Worm (Caenorhabditis elegans): ENCODE data around the gene srbc-78.
A peak's percentile ranks its signal among the peaks of the same experiment; 100 is the strongest.

Gene srbc-78

ce11 chrV:20485285-20485684, 3.7 kb downstream of the srbc-78 start, which contains the start of gene dhcr-7:
TSS of gene dhcr-7 (minus strand) at chrV:20485385.
- TF ChIP-seq nhr-28 (tag; optimal IDR thresholded peaks at IDR 0.05) (no peak), ceh-43 (GFP tag; optimal IDR thresholded peaks at IDR 0.05) (no peak), nhr-237 (tag; optimal IDR thresholded peaks at IDR 0.05) (no peak), lsy-2 (tag; optimal IDR thresholded peaks at IDR 0.05) (no peak), snpc-4 (tag; optimal IDR thresholded peaks at IDR 0.05) (no peak), lin-32 (GFP tag; optimal IDR thresholded peaks at IDR 0.05) (no peak), unc-62 (GFP tag; optimal IDR thresholded peaks at IDR 0.05) (no peak), bed-3 (GFP tag; optimal IDR thresholded peaks at IDR 0.05) (no peak), sptf-1 (tag; optimal IDR thresholded peaks at IDR 0.05) (no peak), ces-1 (GFP tag; optimal IDR thresholded peaks at IDR 0.05) (no peak), blmp-1 (tag; optimal IDR thresholded peaks at IDR 0.05) (no peak), nhr-12 (tag; optimal IDR thresholded peaks at IDR 0.05) (no peak), sem-2 (GFP tag; optimal IDR thresholded peaks at IDR 0.05) (no peak), nhr-2 (tag; optimal IDR thresholded peaks at IDR 0.05) (no peak), drap-1 (GFP tag; optimal IDR thresholded peaks at IDR 0.05) (no peak), tbx-8 (GFP tag; optimal IDR thresholded peaks at IDR 0.05) (no peak), ceh-39 (tag; optimal IDR thresholded peaks at IDR 0.05) (no peak), ceh-83 (GFP tag; optimal IDR thresholded peaks at IDR 0.05) (no peak)

- TF ChIP-seq nhr-28 (tag; optimal IDR thresholded peaks at IDR 0.05) = no peak
- no peak for TF ChIP-seq mep-1 (tag; optimal IDR thresholded peaks at IDR 0.05)
- no peak for TF ChIP-seq hlh-1 (tag; optimal IDR thresholded peaks at IDR 0.05)
- no peak for TF ChIP-seq bed-3 (GFP tag; optimal IDR thresholded peaks at IDR 0.05)
- TF ChIP-seq nhr-76 (tag; optimal IDR thresholded peaks at IDR 0.05) = no peak
- TF ChIP-seq elt-3 (tag; optimal IDR thresholded peaks at IDR 0.05) = no peak
- no peak for TF ChIP-seq nhr-2 (tag; optimal IDR thresholded peaks at IDR 0.05)
- no peak for TF ChIP-seq zip-8 (tag; optimal IDR thresholded peaks at IDR 0.05)
- no peak for TF ChIP-seq snpc-4 (tag; optimal IDR thresholded peaks at IDR 0.05)
- no peak for TF ChIP-seq sem-2 (GFP tag; optimal IDR thresholded peaks at IDR 0.05)
- no peak for TF ChIP-seq lin-13 (tag; optimal IDR thresholded peaks at IDR 0.05)
- no peak for TF ChIP-seq lsy-2 (tag; optimal IDR thresholded peaks at IDR 0.05)
- TF ChIP-seq flh-1 (GFP tag; optimal IDR thresholded peaks at IDR 0.05) = no peak
- no peak for TF ChIP-seq unc-120 (tag; optimal IDR thresholded peaks at IDR 0.05; ENCODE audit: poor library complexity, severe bottlenecking)
- no peak for TF ChIP-seq mab-5 (tag; optimal IDR thresholded peaks at IDR 0.05)
- TF ChIP-seq ceh-39 (tag; optimal IDR thresholded peaks at IDR 0.05) = no peak
Observed at ce11 chrV:20480790-20481189, 8.2 kb downstream of the srbc-78 start.

DNA sequence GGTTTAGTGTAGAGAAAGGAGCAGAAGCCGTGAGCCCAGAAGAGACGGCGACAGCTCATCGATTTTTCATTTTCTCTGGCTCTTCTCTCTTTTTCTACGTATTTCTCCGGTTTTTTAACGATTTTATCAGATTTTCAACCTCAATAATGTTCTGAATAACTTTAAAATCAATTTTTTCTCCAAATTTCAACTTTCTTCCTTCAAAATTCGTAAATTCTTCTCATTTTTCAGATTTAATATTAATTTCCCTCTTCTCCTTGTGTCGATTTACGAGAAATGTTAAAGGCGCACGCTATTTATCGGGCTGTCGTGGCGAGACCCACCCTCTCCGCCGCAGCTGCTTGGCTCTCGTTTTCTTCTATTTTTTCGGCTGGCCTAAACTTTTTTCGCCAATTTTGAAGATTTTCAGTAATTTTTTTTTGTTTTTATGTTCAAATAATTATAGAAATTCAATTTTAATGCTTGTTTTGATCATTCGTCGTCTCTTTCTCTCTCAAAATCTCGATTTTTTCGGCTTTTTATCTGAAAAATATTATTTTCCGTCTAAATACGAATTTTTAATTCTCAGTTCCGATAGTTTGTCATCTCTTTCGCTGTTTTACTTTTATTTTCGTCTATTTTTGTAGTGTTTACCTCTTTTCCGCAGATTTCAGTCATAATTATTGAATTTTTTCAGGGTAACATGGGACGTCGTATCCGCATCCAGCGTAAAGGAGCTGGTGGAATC, 9.8 kb downstream of the srbc-78 start, which contains the start of the genes calf-1 and rpl-2:
Gene calf-1 (minus strand): TSS at position 77 of the 727 bp plus-strand sequence.
Gene rpl-2 (plus strand): TSS at position 677 of the 727 bp plus-strand sequence.
- TF ChIP-seq lsy-2 (tag; optimal IDR thresholded peaks at IDR 0.05) = peak; percentile 71
- TF ChIP-seq flh-1 (GFP tag; optimal IDR thresholded peaks at IDR 0.05) = no peak
- peak; percentile 5 for TF ChIP-seq ham-2 (GFP tag; optimal IDR thresholded peaks at IDR 0.05)
- TF ChIP-seq nhr-2 (tag; optimal IDR thresholded peaks at IDR 0.05) = no peak
- TF ChIP-seq ces-1 (GFP tag; optimal IDR thresholded peaks at IDR 0.05) = peak; percentile 91
- peak; percentile 31 for TF ChIP-seq nhr-237 (tag; optimal IDR thresholded peaks at IDR 0.05)
- peak; percentile 19 for TF ChIP-seq drap-1 (GFP tag; optimal IDR thresholded peaks at IDR 0.05)
- no peak for TF ChIP-seq ceh-39 (tag; optimal IDR thresholded peaks at IDR 0.05)
- TF ChIP-seq nhr-12 (tag; optimal IDR thresholded peaks at IDR 0.05) = no peak
- TF ChIP-seq sem-2 (GFP tag; optimal IDR thresholded peaks at IDR 0.05) = no peak
- no peak for TF ChIP-seq ztf-11 (tag; optimal IDR thresholded peaks at IDR 0.05)
- TF ChIP-seq nhr-28 (tag; optimal IDR thresholded peaks at IDR 0.05) = no peak
- no peak for TF ChIP-seq snpc-4 (tag; optimal IDR thresholded peaks at IDR 0.05)
- TF ChIP-seq mab-5 (tag; optimal IDR thresholded peaks at IDR 0.05) = no peak
- TF ChIP-seq unc-39 (tag; optimal IDR thresholded peaks at IDR 0.05) = no peak
- TF ChIP-seq M03D4.4 (tag; optimal IDR thresholded peaks at IDR 0.05) = no peak
- no peak for TF ChIP-seq ceh-83 (GFP tag; optimal IDR thresholded peaks at IDR 0.05)
- peak; percentile 70 for TF ChIP-seq hlh-1 (tag; optimal IDR thresholded peaks at IDR 0.05)
- peak; percentile 58 for TF ChIP-seq lin-13 (tag; optimal IDR thresholded peaks at IDR 0.05)
- peak; percentile 16 for TF ChIP-seq sptf-1 (tag; optimal IDR thresholded peaks at IDR 0.05)
- TF ChIP-seq unc-62 (GFP tag; optimal IDR thresholded peaks at IDR 0.05) = no peak
- TF ChIP-seq cnd-1 (tag; optimal IDR thresholded peaks at IDR 0.05) = no peak
- TF ChIP-seq blmp-1 (tag; optimal IDR thresholded peaks at IDR 0.05) = no peak
- TF ChIP-seq mep-1 (tag; optimal IDR thresholded peaks at IDR 0.05) = peak; percentile 82
- TF ChIP-seq elt-3 (tag; optimal IDR thresholded peaks at IDR 0.05) = no peak

- TF ChIP-seq mls-2 (tag; optimal IDR thresholded peaks at IDR 0.05) = no peak
- no peak for TF ChIP-seq bed-3 (GFP tag; optimal IDR thresholded peaks at IDR 0.05)
- no peak for TF ChIP-seq nhr-12 (tag; optimal IDR thresholded peaks at IDR 0.05)
- TF ChIP-seq unc-62 (GFP tag; optimal IDR thresholded peaks at IDR 0.05) = no peak
- TF ChIP-seq tbx-8 (GFP tag; optimal IDR thresholded peaks at IDR 0.05) = no peak
- TF ChIP-seq M03D4.4 (tag; optimal IDR thresholded peaks at IDR 0.05) = no peak
Observed at ce11 chrV:20476981-20477380, 12.0 kb downstream of the srbc-78 start.

All from whole organism, mixed stage, embryonic.